Comparison of ENCODE assay signal across 5 worm cellular contexts in the genomic region with DNA sequence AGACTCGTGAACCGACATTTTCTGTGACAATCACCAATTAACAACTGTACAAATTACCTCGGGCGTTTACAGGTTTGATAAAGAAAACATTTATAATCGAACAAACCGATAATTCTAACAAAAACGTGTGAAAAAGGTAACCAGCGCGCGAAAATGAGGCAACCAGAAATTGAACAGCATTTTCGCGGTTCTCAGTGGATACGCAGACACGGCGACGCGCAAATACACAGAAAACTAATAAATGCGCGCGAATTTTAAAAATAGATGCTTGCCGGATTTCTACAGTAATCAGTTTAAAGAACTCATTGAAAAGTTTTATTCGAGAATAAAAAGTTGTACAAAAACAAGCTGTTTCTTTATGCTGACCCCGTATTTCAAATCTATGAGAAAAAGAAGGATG.
TF ChIP-seq lines count a peak whose summit lies in the region.

A gene (minus strand): TSS at position 118 of the 400 bp plus-strand sequence.

TF ChIP-seq in whole organism, L1 larva, 84 proteins besides CTCF, POLR2A, EP300 and RAD21 (continues in another document):
- peak; percentile 59 for TF ChIP-seq blmp-1 (tag; optimal IDR thresholded peaks at IDR 0.05; lab: Kevin White, UChicago)
- peak in 1 of 2 experiments; percentile 82 for TF ChIP-seq lsy-2 (tag; optimal IDR thresholded peaks at IDR 0.05; lab: Kevin White, UChicago)
- peak in 1 of 3 experiments; percentile 57 for TF ChIP-seq ceh-82 (tag; optimal IDR thresholded peaks at IDR 0.05; lab: Kevin White, UChicago)
- peak; percentile 53 for TF ChIP-seq xbp-1 (tag; optimal IDR thresholded peaks at IDR 0.05; lab: Kevin White, UChicago)
- peak in 1 of 2 experiments; percentile 11 for TF ChIP-seq mdl-1 (tag; optimal IDR thresholded peaks at IDR 0.05; lab: Kevin White, UChicago)
- TF ChIP-seq lin-15B (tag; optimal IDR thresholded peaks at IDR 0.05; lab: Kevin White, UChicago), result peak; percentile 47
- TF ChIP-seq mab-9 (GFP tag; IDR thresholded peaks at IDR 0.05; lab: Robert Waterston, UW), result no peak
- peak; percentile 53 for TF ChIP-seq nhr-20 (tag; optimal IDR thresholded peaks at IDR 0.05; lab: Kevin White, UChicago)
- TF ChIP-seq fkh-8 (tag; optimal IDR thresholded peaks at IDR 0.05; lab: Kevin White, UChicago), result no peak
- no peak for TF ChIP-seq nhr-12 (tag; optimal IDR thresholded peaks at IDR 0.05; lab: Kevin White, UChicago)
- TF ChIP-seq sup-37 (GFP tag; optimal IDR thresholded peaks at IDR 0.05; lab: Kevin White, UChicago), result no peak
- no peak for TF ChIP-seq ceh-8 (GFP tag; optimal IDR thresholded peaks at IDR 0.05; lab: Kevin White, UChicago)
- no peak for TF ChIP-seq ceh-63 (GFP tag; optimal IDR thresholded peaks at IDR 0.05; lab: Kevin White, UChicago)
- TF ChIP-seq ces-1 (GFP tag; optimal IDR thresholded peaks at IDR 0.05; lab: Kevin White, UChicago), result no peak
- peak; percentile 13 for TF ChIP-seq unc-86 (tag; optimal IDR thresholded peaks at IDR 0.05; lab: Kevin White, UChicago)
- peak; percentile 16 for TF ChIP-seq jun-1 (tag; optimal IDR thresholded peaks at IDR 0.05; lab: Kevin White, UChicago)
- TF ChIP-seq alr-1 (tag; optimal IDR thresholded peaks at IDR 0.05; lab: Kevin White, UChicago; ENCODE audit: borderline replicate concordance), result no peak

TF ChIP-seq in whole organism, L3 larva, 47 proteins besides CTCF, POLR2A, EP300 and RAD21:
- TF ChIP-seq nhr-23 (tag; optimal IDR thresholded peaks at IDR 0.05; lab: Kevin White, UChicago) (peak; percentile 51), eor-1 (tag; optimal IDR thresholded peaks at IDR 0.05; lab: Kevin White, UChicago) (no peak), ceh-9 (tag; optimal IDR thresholded peaks at IDR 0.05; lab: Kevin White, UChicago) (no peak), hmg-11 (tag; optimal IDR thresholded peaks at IDR 0.05; lab: Kevin White, UChicago) (no peak), ceh-28 (tag; optimal IDR thresholded peaks at IDR 0.05; lab: Kevin White, UChicago) (peak; percentile 60), zag-1 (tag; optimal IDR thresholded peaks at IDR 0.05; lab: Kevin White, UChicago) (no peak), elt-3 (tag; optimal IDR thresholded peaks at IDR 0.05; lab: Kevin White, UChicago) (no peak), ama-1 (optimal IDR thresholded peaks at IDR 0.05; lab: Kevin White, UChicago) (no peak), lin-39 (tag; optimal IDR thresholded peaks at IDR 0.05; lab: Kevin White, UChicago) (peak; percentile 16), lin-15B (tag; optimal IDR thresholded peaks at IDR 0.05; lab: Kevin White, UChicago) (peak; percentile 58), nhr-25 (tag; optimal IDR thresholded peaks at IDR 0.05; lab: Kevin White, UChicago) (peak; percentile 48), egl-27 (tag; optimal IDR thresholded peaks at IDR 0.05; lab: Kevin White, UChicago) (no peak), nhr-76 (tag; optimal IDR thresholded peaks at IDR 0.05; lab: Kevin White, UChicago) (no peak), nfya-1 (tag; optimal IDR thresholded peaks at IDR 0.05; lab: Kevin White, UChicago; ENCODE audit: insufficient read depth) (no peak), R02D3.7 (tag; optimal IDR thresholded peaks at IDR 0.05; lab: Kevin White, UChicago) (no peak)

TF ChIP-seq in whole organism, early embryonic, 17 proteins besides CTCF, POLR2A, EP300 and RAD21:
- TF ChIP-seq hmbx-1 (tag; optimal IDR thresholded peaks at IDR 0.05; lab: Kevin White, UChicago) (no peak), hmg-4 (GFP tag; optimal IDR thresholded peaks at IDR 0.05; lab: Kevin White, UChicago) (no peak), F13C5.2 (tag; optimal IDR thresholded peaks at IDR 0.05; lab: Kevin White, UChicago) (peak; percentile 57)

TF ChIP-seq in whole organism, midembryonic, 9 proteins besides CTCF, POLR2A, EP300 and RAD21:
- TF ChIP-seq ztf-29 (GFP tag; IDR thresholded peaks at IDR 0.05; lab: Robert Waterston, UW) (no peak), cog-1 (tag; optimal IDR thresholded peaks at IDR 0.05; lab: Kevin White, UChicago) (peak; percentile 56), ref-1 (GFP tag; conservative IDR thresholded peaks at IDR 0.05; lab: Robert Waterston, UW) (no peak), klf-2 (GFP tag; conservative IDR thresholded peaks at IDR 0.05; lab: Robert Waterston, UW) (no peak), T22C8.4 (GFP tag; IDR thresholded peaks at IDR 0.05; lab: Robert Waterston, UW) (no peak), ztf-23 (GFP tag; IDR thresholded peaks at IDR 0.05; lab: Robert Waterston, UW) (no peak), flt-1 (GFP tag; IDR thresholded peaks at IDR 0.05; lab: Robert Waterston, UW) (no peak), med-1 (GFP tag; optimal IDR thresholded peaks at IDR 0.05; lab: Kevin White, UChicago; ENCODE audit: insufficient read depth) (no peak), tab-1 (GFP tag; IDR thresholded peaks at IDR 0.05; lab: Robert Waterston, UW) (no peak)

TF ChIP-seq in whole organism, young adult, 124 proteins besides CTCF, POLR2A, EP300 and RAD21 (continues in another document):
- TF ChIP-seq ztf-26 (tag; optimal IDR thresholded peaks at IDR 0.05; lab: Kevin White, UChicago) (no peak), aptf-3 (GFP tag; IDR thresholded peaks at IDR 0.05; lab: Robert Waterston, UW) (no peak), snpc-1.3 (tag; optimal IDR thresholded peaks at IDR 0.05; lab: Kevin White, UChicago; ENCODE audit: insufficient read depth) (no peak), sea-2 (GFP tag; IDR thresholded peaks at IDR 0.05; lab: Robert Waterston, UW) (no peak), bed-1 (GFP tag; IDR thresholded peaks at IDR 0.05; lab: Robert Waterston, UW) (no peak), ets-4 (GFP tag; optimal IDR thresholded peaks at IDR 0.05; lab: Kevin White, UChicago) (no peak), nhr-90 (tag; optimal IDR thresholded peaks at IDR 0.05; lab: Kevin White, UChicago) (no peak), snpc-3.4 (tag; optimal IDR thresholded peaks at IDR 0.05; lab: Kevin White, UChicago) (peak; percentile 85), hrde-1 (tag; optimal IDR thresholded peaks at IDR 0.05; lab: Kevin White, UChicago; ENCODE audit: borderline replicate concordance) (no peak), nhr-179 (tag; optimal IDR thresholded peaks at IDR 0.05; lab: Kevin White, UChicago) (no peak), egl-18 (GFP tag; IDR thresholded peaks at IDR 0.05; lab: Robert Waterston, UW) (no peak), F10E7.11 (tag; optimal IDR thresholded peaks at IDR 0.05; lab: Kevin White, UChicago) (no peak), lin-54 (GFP tag; optimal IDR thresholded peaks at IDR 0.05; lab: Kevin White, UChicago) (peak; percentile 93), ZK185.1 (tag; optimal IDR thresholded peaks at IDR 0.05; lab: Kevin White, UChicago; ENCODE audit: poor library complexity, severe bottlenecking) (peak; percentile 13), Y79H2A.3 (GFP tag; conservative IDR thresholded peaks at IDR 0.05; lab: Robert Waterston, UW) (no peak), pha-4 (tag; optimal IDR thresholded peaks at IDR 0.05; lab: Kevin White, UChicago) (no peak), K11D2.4 (GFP tag; IDR thresholded peaks at IDR 0.05; lab: Robert Waterston, UW) (no peak; the same call in 1 of the 2 replicates), lir-1 (GFP tag; conservative IDR thresholded peaks at IDR 0.05; lab: Robert Waterston, UW) (no peak), ztf-25 (GFP tag; IDR thresholded peaks at IDR 0.05; lab: Robert Waterston, UW) (no peak), unc-130 (GFP tag; optimal IDR thresholded peaks at IDR 0.05; lab: Kevin White, UChicago) (peak; percentile 63), dpl-1 (GFP tag; optimal IDR thresholded peaks at IDR 0.05; lab: Kevin White, UChicago) (peak; percentile 98), akir-1 (GFP tag; optimal IDR thresholded peaks at IDR 0.05; lab: Kevin White, UChicago) (no peak), nhr-80 (tag; optimal IDR thresholded peaks at IDR 0.05; lab: Kevin White, UChicago) (no peak), snpc-1.1 (tag; optimal IDR thresholded peaks at IDR 0.05; lab: Kevin White, UChicago; ENCODE audit: insufficient read depth) (no peak), sptf-2 (GFP tag; optimal IDR thresholded peaks at IDR 0.05; lab: Kevin White, UChicago) (no peak), sdz-38 (tag; optimal IDR thresholded peaks at IDR 0.05; lab: Kevin White, UChicago) (no peak), hsf-1 (GFP tag; IDR thresholded peaks at IDR 0.05; lab: Robert Waterston, UW) (peak; percentile 82), nhr-120 (GFP tag; IDR thresholded peaks at IDR 0.05; lab: Robert Waterston, UW) (no peak), rcor-1 (GFP tag; IDR thresholded peaks at IDR 0.05; lab: Robert Waterston, UW) (peak; percentile 24; the same call in 1 of the 2 replicates), attf-3 (GFP tag; conservative IDR thresholded peaks at IDR 0.05; lab: Robert Waterston, UW) (peak; percentile 80), T07F8.4 (tag; optimal IDR thresholded peaks at IDR 0.05; lab: Kevin White, UChicago) (no peak), somi-1 (GFP tag; optimal IDR thresholded peaks at IDR 0.05; lab: Kevin White, UChicago) (no peak), lin-26 (GFP tag; IDR thresholded peaks at IDR 0.05; lab: Robert Waterston, UW) (no peak), gei-17 (GFP tag; optimal IDR thresholded peaks at IDR 0.05; lab: Kevin White, UChicago) (no peak), egl-44 (GFP tag; IDR thresholded peaks at IDR 0.05; lab: Robert Waterston, UW) (no peak), C17E4.6 (GFP tag; IDR thresholded peaks at IDR 0.05; lab: Robert Waterston, UW) (0 out of 2 replicates have a peak, but pooled peaks have one; percentile 18), F57C9.4 (tag; optimal IDR thresholded peaks at IDR 0.05; lab: Kevin White, UChicago) (no peak), F33H1.4 (GFP tag; IDR thresholded peaks at IDR 0.05; lab: Robert Waterston, UW) (peak; percentile 75), bed-2 (GFP tag; IDR thresholded peaks at IDR 0.05; lab: Robert Waterston, UW) (no peak), ceh-100 (GFP tag; IDR thresholded peaks at IDR 0.05; lab: Robert Waterston, UW) (no peak), unc-62 (GFP tag; optimal IDR thresholded peaks at IDR 0.05; lab: Kevin White, UChicago) (no peak), dpff-1 (tag; optimal IDR thresholded peaks at IDR 0.05; lab: Kevin White, UChicago) (no peak), chd-7 (tag; optimal IDR thresholded peaks at IDR 0.05; lab: Kevin White, UChicago) (no peak), pbrm-1 (GFP tag; IDR thresholded peaks at IDR 0.05; lab: Robert Waterston, UW) (peak; percentile 60; the same call in 1 of the 2 replicates), Y67H2A.10 (GFP tag; conservative IDR thresholded peaks at IDR 0.05; lab: Robert Waterston, UW) (no peak), fkh-3 (tag; optimal IDR thresholded peaks at IDR 0.05; lab: Kevin White, UChicago) (no peak), B0336.3 (GFP tag; IDR thresholded peaks at IDR 0.05; lab: Robert Waterston, UW) (no peak), ztf-28 (GFP tag; IDR thresholded peaks at IDR 0.05; lab: Robert Waterston, UW) (no peak), lsy-27 (tag; optimal IDR thresholded peaks at IDR 0.05; lab: Kevin White, UChicago; ENCODE audit: borderline replicate concordance, insufficient read depth) (no peak)
